Fruit fly (Drosophila melanogaster) whole organism, embryonic: Measurements from ENCODE around the gene Dhdds.

Experiments used
- CG10209 ChIP-seq: fragments of 200-800 bp; sonication (Bioruptor generic); optimal IDR thresholded peaks from 3 replicates; lab custom pipeline; 2017; ENCODE audit warnings: missing biosample characterization, mild to moderate bottlenecking, missing genetic modification characterization, missing genetic modification reagents
- CG10321 ChIP-seq: fragments of 200-800 bp; sonication (Bioruptor generic); IDR thresholded peaks from 2 replicates; pipeline ENCODE4 v1.3.6; 2022; ENCODE audit warnings: missing biosample characterization, missing genetic modification characterization
- CG10462 ChIP-seq: fragments of 200-800 bp; sonication (Bioruptor generic); optimal IDR thresholded peaks from 2 replicates; lab custom pipeline; 2016; ENCODE audit warnings: missing biosample characterization, missing genetic modification characterization
- CG11504 ChIP-seq: fragments of 200-800 bp; sonication (Bioruptor generic); optimal IDR thresholded peaks from 3 replicates; lab custom pipeline; 2019; ENCODE audit warnings: missing biosample characterization, mild to moderate bottlenecking, missing genetic modification characterization, moderate library complexity
- CG11695 ChIP-seq: fragments of 200-800 bp; sonication (Bioruptor generic); IDR thresholded peaks from 3 replicates; pipeline ENCODE4 v1.3.6; 2022; ENCODE audit warnings: missing biosample characterization, missing genetic modification characterization
- CG11723 ChIP-seq: fragments of 200-800 bp; sonication (Bioruptor generic); optimal IDR thresholded peaks from 2 replicates; lab custom pipeline; 2017; ENCODE audit warnings: missing biosample characterization, mild to moderate bottlenecking, missing genetic modification characterization
- CG12942 ChIP-seq: fragments of 200-800 bp; sonication (Bioruptor generic); optimal IDR thresholded peaks from 3 replicates; lab custom pipeline; 2016; ENCODE audit warnings: missing biosample characterization, missing genetic modification characterization
- CG17186 ChIP-seq: fragments of 200-800 bp; sonication (Bioruptor generic); optimal IDR thresholded peaks from 3 replicates; lab custom pipeline; 2017; ENCODE audit warnings: missing biosample characterization, missing genetic modification reagents, missing genetic modification characterization
- CG18599 ChIP-seq: fragments of 200-800 bp; sonication (Bioruptor generic); optimal IDR thresholded peaks from 3 replicates; lab custom pipeline; 2017; ENCODE audit warnings: missing biosample characterization, missing genetic modification characterization, mild to moderate bottlenecking, moderate library complexity, missing genetic modification reagents
- CG18764 ChIP-seq: fragments of 200-800 bp; sonication (Bioruptor generic); optimal IDR thresholded peaks from 3 replicates; lab custom pipeline; 2016; ENCODE audit warnings: missing biosample characterization, missing genetic modification characterization
- CG30403 ChIP-seq: fragments of 200-800 bp; sonication (Bioruptor generic); optimal IDR thresholded peaks from 3 replicates; lab custom pipeline; 2016; ENCODE audit warnings: missing biosample characterization, missing genetic modification characterization
- CG32532 ChIP-seq: fragments of 200-800 bp; sonication (Bioruptor generic); IDR thresholded peaks from 2 replicates; pipeline ENCODE4 v1.3.6; 2022; ENCODE audit warnings: missing biosample characterization, missing genetic modification characterization
- CG4854 ChIP-seq: fragments of 200-800 bp; sonication (Bioruptor generic); optimal IDR thresholded peaks from 2 replicates; lab custom pipeline; 2016; ENCODE audit warnings: missing biosample characterization, missing genetic modification characterization, inconsistent platforms
- CG7372 ChIP-seq: fragments of 200-800 bp; sonication (Bioruptor generic); IDR thresholded peaks from 2 replicates; pipeline ENCODE4 v1.3.6; 2022; ENCODE audit warnings: missing biosample characterization, missing genetic modification characterization
- CG7556 ChIP-seq: fragments of 200-800 bp; sonication (Bioruptor generic); optimal IDR thresholded peaks from 2 replicates; lab custom pipeline; 2017; ENCODE audit warnings: missing biosample characterization, mild to moderate bottlenecking, missing genetic modification characterization
- CG8290 ChIP-seq, 3 experiments: fragments of 200-800 bp; sonication (Bioruptor generic); optimal IDR thresholded peaks; 2 replicates each; lab custom pipeline; 2016 to 2019; ENCODE audit warnings: missing biosample characterization in 3 of 3, missing genetic modification characterization in 3 of 3, mild to moderate bottlenecking in 2 of 3, moderate library complexity in 1 of 3
- CG8359 ChIP-seq: fragments of 200-800 bp; sonication (Bioruptor generic); optimal IDR thresholded peaks from 2 replicates; lab custom pipeline; 2017; ENCODE audit warnings: missing biosample characterization, mild to moderate bottlenecking, missing genetic modification characterization, borderline replicate concordance
- CG9437 ChIP-seq: fragments of 200-800 bp; sonication (Bioruptor generic); optimal IDR thresholded peaks from 2 replicates; lab custom pipeline; 2018; ENCODE audit warnings: missing biosample characterization, mild to moderate bottlenecking, missing genetic modification characterization
- CTCF ChIP-seq: fragments of 200-800 bp; sonication (Bioruptor generic); optimal IDR thresholded peaks from 2 replicates; lab custom pipeline; 2017; ENCODE audit warnings: missing biosample characterization, mild to moderate bottlenecking, missing genetic modification characterization, moderate library complexity
- Dp ChIP-seq: fragments of 200-800 bp; sonication (Bioruptor generic); optimal IDR thresholded peaks from 2 replicates; lab custom pipeline; 2018; ENCODE audit warnings: missing biosample characterization, mild to moderate bottlenecking, missing genetic modification characterization, moderate library complexity
- E2f1 ChIP-seq: fragments of 200-800 bp; sonication (Bioruptor generic); IDR thresholded peaks from 2 replicates; pipeline ENCODE4 v1.3.6; 2022; ENCODE audit warnings: missing biosample characterization, missing genetic modification characterization
- ERR ChIP-seq: fragments of 200-800 bp; sonication (Bioruptor generic); optimal IDR thresholded peaks from 2 replicates; lab custom pipeline; 2016; ENCODE audit warnings: missing biosample characterization, missing genetic modification characterization
- HLH54F ChIP-seq: fragments of 200-800 bp; sonication (Bioruptor generic); optimal IDR thresholded peaks from 3 replicates; lab custom pipeline; 2016; ENCODE audit warnings: missing biosample characterization, missing genetic modification characterization
- Mrtf ChIP-seq: fragments of 200-800 bp; sonication (Bioruptor generic); IDR thresholded peaks from 3 replicates; pipeline ENCODE4 v1.3.6; 2022; ENCODE audit warnings: missing biosample characterization, missing genetic modification characterization
- Side ChIP-seq: fragments of 200-800 bp; sonication (Bioruptor generic); optimal IDR thresholded peaks from 2 replicates; lab custom pipeline; 2016; ENCODE audit warnings: missing biosample characterization, missing genetic modification characterization
- Six4 ChIP-seq: fragments of 200-800 bp; sonication (Bioruptor generic); optimal IDR thresholded peaks from 2 replicates; lab custom pipeline; 2016; ENCODE audit warnings: missing biosample characterization, missing genetic modification characterization
- Taf1 ChIP-seq: fragments of 200-800 bp; sonication (Bioruptor generic); IDR thresholded peaks from 2 replicates; pipeline ENCODE4 v1.3.6; 2022; ENCODE audit warnings: missing biosample characterization, missing genetic modification characterization
- Trl ChIP-seq, 3 experiments: fragments of >200 bp in 2 of 3; fragments of 200-800 bp in 1 of 3; sonication (Bioruptor generic) in 1 of 3; optimal IDR thresholded peaks; 2 replicates in 1 of 3; 3 replicates in 2 of 3; lab custom pipeline; 2016 to 2017; ENCODE audit warnings: missing biosample characterization in 1 of 3, missing genetic modification characterization in 1 of 3
- Vsx1 ChIP-seq: fragments of 200-800 bp; sonication (Bioruptor generic); optimal IDR thresholded peaks from 2 replicates; lab custom pipeline; 2017; ENCODE audit warnings: missing biosample characterization, mild to moderate bottlenecking, missing genetic modification characterization, missing genetic modification reagents
- Xbp1 ChIP-seq: fragments of 200-800 bp; sonication (Bioruptor generic); optimal IDR thresholded peaks from 3 replicates; lab custom pipeline; 2016; ENCODE audit warnings: missing biosample characterization, mild to moderate bottlenecking, missing genetic modification characterization
- ara ChIP-seq: fragments of 200-800 bp; sonication (Bioruptor generic); IDR thresholded peaks from 2 replicates; pipeline ENCODE4 v1.3.6; 2022; ENCODE audit warnings: missing biosample characterization, missing genetic modification characterization
- ash1 ChIP-seq: fragments of 200-800 bp; sonication (Bioruptor generic); optimal IDR thresholded peaks from 2 replicates; lab custom pipeline; 2018; ENCODE audit warnings: missing biosample characterization, mild to moderate bottlenecking, missing genetic modification characterization
- bab2 ChIP-seq: fragments of 200-800 bp; sonication (Bioruptor generic); optimal IDR thresholded peaks from 2 replicates; lab custom pipeline; 2016; ENCODE audit warnings: missing biosample characterization, missing genetic modification characterization
- bcd ChIP-seq: fragments of 200-800 bp; sonication (Bioruptor generic); optimal IDR thresholded peaks from 2 replicates; lab custom pipeline; 2017; ENCODE audit warnings: missing biosample characterization, mild to moderate bottlenecking, missing genetic modification characterization
- cas ChIP-seq: fragments of 200-800 bp; sonication (Bioruptor generic); IDR thresholded peaks from 2 replicates; pipeline ENCODE4 v1.3.6; 2022; ENCODE audit warnings: missing biosample characterization, missing genetic modification characterization
- chn ChIP-seq: fragments of 200-800 bp; sonication (Bioruptor generic); optimal IDR thresholded peaks from 2 replicates; lab custom pipeline; 2016; ENCODE audit warnings: missing biosample characterization, missing genetic modification characterization
- dpn ChIP-seq, 2 experiments: fragments of 200-800 bp; sonication (Bioruptor generic); optimal IDR thresholded peaks; 3 replicates each; lab custom pipeline; 2016; ENCODE audit warnings: missing biosample characterization in 2 of 2, missing genetic modification characterization in 2 of 2
- ems ChIP-seq: fragments of 200-800 bp; sonication (Bioruptor generic); optimal IDR thresholded peaks from 3 replicates; lab custom pipeline; 2016; ENCODE audit warnings: missing biosample characterization, missing genetic modification characterization
- gt ChIP-seq: fragments of 200-800 bp; sonication (Bioruptor generic); IDR thresholded peaks from 2 replicates; pipeline ENCODE4 v1.3.6; 2022; ENCODE audit warnings: missing biosample characterization, missing genetic modification characterization
- ken ChIP-seq: fragments of 200-800 bp; sonication (Bioruptor generic); IDR thresholded peaks from 3 replicates; pipeline ENCODE4 v1.3.6; 2022; ENCODE audit warnings: missing biosample characterization, missing genetic modification characterization
- lov ChIP-seq, 2 experiments: fragments of 200-800 bp in 1 of 2; fragments of >200 bp in 1 of 2; sonication (Bioruptor generic) in 1 of 2; IDR thresholded peaks in 1 of 2; optimal IDR thresholded peaks in 1 of 2; 2 replicates in 1 of 2; 3 replicates in 1 of 2; pipeline versions ENCODE4 v1.3.6 to Lab custom; 2017 to 2022; ENCODE audit warnings: missing biosample characterization in 1 of 2, missing genetic modification characterization in 1 of 2
- maf-S ChIP-seq: fragments of 200-800 bp; sonication (Bioruptor generic); optimal IDR thresholded peaks from 2 replicates; lab custom pipeline; 2016; ENCODE audit warnings: missing biosample characterization, missing genetic modification characterization
- phol ChIP-seq: fragments of 200-800 bp; sonication (Bioruptor generic); optimal IDR thresholded peaks from 3 replicates; lab custom pipeline; 2018; ENCODE audit warnings: missing biosample characterization, mild to moderate bottlenecking, missing genetic modification characterization, moderate library complexity
- ro ChIP-seq: fragments of 200-800 bp; sonication (Bioruptor generic); IDR thresholded peaks from 2 replicates; pipeline ENCODE4 v1.3.6; 2022; ENCODE audit warnings: missing biosample characterization, missing genetic modification characterization
- row ChIP-seq: fragments of 200-800 bp; sonication (Bioruptor generic); IDR thresholded peaks from 3 replicates; pipeline ENCODE4 v1.3.6; 2022; ENCODE audit warnings: missing biosample characterization, missing genetic modification characterization
- stc ChIP-seq: fragments of 200-800 bp; sonication (Bioruptor generic); IDR thresholded peaks from 2 replicates; pipeline ENCODE4 v1.3.6; 2022; ENCODE audit warnings: missing biosample characterization, missing genetic modification characterization
- tll ChIP-seq, 2 experiments: fragments of 200-800 bp in 1 of 2; fragments of >200 bp in 1 of 2; sonication (Bioruptor generic) in 1 of 2; optimal IDR thresholded peaks; 2 replicates each; lab custom pipeline; 2017 to 2019; ENCODE audit warnings: missing biosample characterization in 2 of 2, missing genetic modification characterization in 2 of 2, mild to moderate bottlenecking in 1 of 2, moderate library complexity in 1 of 2
- unpg ChIP-seq: fragments of 200-800 bp; sonication (Bioruptor generic); optimal IDR thresholded peaks from 3 replicates; lab custom pipeline; 2018; ENCODE audit warnings: missing biosample characterization, mild to moderate bottlenecking, missing genetic modification characterization, moderate library complexity
- wek ChIP-seq: fragments of 200-800 bp; sonication (Bioruptor generic); optimal IDR thresholded peaks from 3 replicates; lab custom pipeline; 2018; ENCODE audit warnings: missing biosample characterization, mild to moderate bottlenecking, missing genetic modification characterization, moderate library complexity

Gene Dhdds

DNA sequence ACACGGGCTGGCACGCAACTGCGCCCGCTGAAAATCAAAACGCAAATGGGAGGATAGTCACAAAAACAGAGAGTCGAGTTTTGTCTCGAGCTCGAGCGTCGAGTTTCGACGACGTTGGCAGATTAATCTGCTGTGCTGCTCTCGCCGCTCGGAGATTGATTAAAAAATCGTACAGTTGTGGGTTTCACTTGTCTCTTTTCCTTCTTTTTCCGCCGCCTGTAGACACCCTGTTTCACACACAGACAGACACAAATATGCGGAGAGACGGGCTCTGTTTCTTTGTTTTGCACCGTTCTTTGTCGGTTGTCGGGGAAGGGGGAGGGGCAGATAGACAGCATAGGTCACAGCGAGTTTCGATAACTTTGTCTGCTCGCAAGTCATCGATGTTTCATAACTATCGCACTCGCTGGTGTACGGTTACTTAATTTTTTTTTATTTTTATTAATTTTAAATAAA lies 13.7 kb upstream of the Dhdds start, which contains the start of gene orion (continued):
- TF ChIP-seq CG11504 (tag; lab: Kevin White, UChicago) (no peak), CG10321 (GFP tag; lab: Robert Waterston, UW) (no peak), Dp (GFP tag; lab: Kevin White, UChicago) (no peak), CG18764 (GFP tag; lab: Kevin White, UChicago) (peak; percentile 76), Mrtf (GFP tag; lab: Robert Waterston, UW) (no peak), Taf1 (no peak), CG4854 (GFP tag; lab: Kevin White, UChicago) (no peak), tll (GFP tag; optimal IDR thresholded peaks at IDR 0.05; lab: Kevin White, UChicago) (no peak), Xbp1 (GFP tag; lab: Kevin White, UChicago) (peak; percentile 8), unpg (GFP tag; lab: Kevin White, UChicago) (no peak), lov (optimal IDR thresholded peaks at IDR 0.05; lab: Kevin White, UChicago) (no peak), lov (GFP tag; IDR thresholded peaks at IDR 0.05; lab: Robert Waterston, UW) (0 out of 3 replicates have a peak, but pooled peaks have one; percentile 24), ara (0 out of 2 replicates have a peak, but pooled peaks have one; percentile 25), Side (GFP tag; lab: Kevin White, UChicago) (peak; percentile 9), maf-S (GFP tag; lab: Kevin White, UChicago) (no peak), CG9437 (GFP tag; lab: Kevin White, UChicago) (no peak), CG11723 (GFP tag; lab: Kevin White, UChicago) (no peak), CG7556 (GFP tag; lab: Kevin White, UChicago) (no peak), wek (GFP tag; lab: Kevin White, UChicago) (no peak), Vsx1 (no peak), ro (GFP tag; lab: Robert Waterston, UW) (no peak), HLH54F (GFP tag; lab: Kevin White, UChicago) (no peak), CG12942 (GFP tag; lab: Kevin White, UChicago) (no peak), CG30403 (no peak), phol (tag; lab: Kevin White, UChicago) (no peak), stc (peak; percentile 26; the same call in 1 of the 2 replicates), CG11695 (GFP tag; lab: Robert Waterston, UW) (no peak), ash1 (GFP tag; lab: Kevin White, UChicago) (no peak), CG10462 (GFP tag; lab: Kevin White, UChicago) (no peak), gt (no peak), bcd (GFP tag; lab: Kevin White, UChicago) (no peak), CTCF (GFP tag; lab: Kevin White, UChicago) (no peak), CG8290 (GFP tag; optimal IDR thresholded peaks at IDR 0.05; lab: Kevin White, UChicago) (peak; percentile 47), CG8290 (tag; optimal IDR thresholded peaks at IDR 0.05; lab: Kevin White, UChicago) (no peak), ERR (GFP tag; lab: Kevin White, UChicago) (no peak), ems (no peak), CG10209 (no peak), chn (GFP tag; lab: Kevin White, UChicago) (no peak), Trl (optimal IDR thresholded peaks at IDR 0.05; lab: Kevin White, UChicago) (peak; percentile 26 to 52), Trl (GFP tag; optimal IDR thresholded peaks at IDR 0.05; lab: Kevin White, UChicago) (no peak), cas (GFP tag; lab: Robert Waterston, UW) (no peak), CG7372 (GFP tag; lab: Robert Waterston, UW) (peak; percentile 17; the same call in 1 of the 2 replicates), CG8359 (GFP tag; lab: Kevin White, UChicago) (no peak), CG18599 (GFP tag; lab: Kevin White, UChicago) (peak; percentile 40), dpn (GFP tag; optimal IDR thresholded peaks at IDR 0.05; lab: Kevin White, UChicago) (no peak), bab2 (GFP tag; lab: Kevin White, UChicago) (no peak), row (GFP tag; lab: Robert Waterston, UW) (peak; percentile 61), CG17186 (GFP tag; lab: Kevin White, UChicago) (no peak), ken (GFP tag; lab: Robert Waterston, UW) (no peak), CG32532 (GFP tag; lab: Robert Waterston, UW) (peak; percentile 31; the same call in 1 of the 2 replicates), E2f1 (GFP tag; lab: Robert Waterston, UW) (no peak), Six4 (no peak)
